Worm (Caenorhabditis elegans) whole organism, mixed stage, embryonic: ENCODE measurements around the gene F41C3.7.

ENCODE experiments used
- M03D4.4 ChIP-seq: sonication (generic microtip); optimal IDR thresholded peaks from 2 replicates; lab custom pipeline; 2017; ENCODE audit warnings: mild to moderate bottlenecking, missing genetic modification characterization, missing compliant biosample characterization
- bed-3 ChIP-seq: fragments of 200-800 bp; sonication (Bioruptor generic); optimal IDR thresholded peaks from 3 replicates; lab custom pipeline; 2018; ENCODE audit warnings: mild to moderate bottlenecking, missing genetic modification characterization, moderate library complexity, missing compliant biosample characterization
- blmp-1 ChIP-seq: fragments of 150-350 bp; optimal IDR thresholded peaks from 2 replicates; lab custom pipeline; 2014; ENCODE audit warnings: missing biosample characterization, missing genetic modification characterization
- ceh-39 ChIP-seq: fragments of 150-350 bp; optimal IDR thresholded peaks from 2 replicates; lab custom pipeline; 2014; ENCODE audit warnings: missing biosample characterization, missing genetic modification characterization
- ceh-43 ChIP-seq: fragments of 200-800 bp; sonication (Bioruptor generic); optimal IDR thresholded peaks from 2 replicates; lab custom pipeline; 2018; ENCODE audit warnings: mild to moderate bottlenecking, missing genetic modification characterization, moderate library complexity, missing compliant biosample characterization
- ceh-83 ChIP-seq: fragments of 200-800 bp; sonication (Bioruptor generic); optimal IDR thresholded peaks from 2 replicates; lab custom pipeline; 2018; ENCODE audit warnings: mild to moderate bottlenecking, missing genetic modification characterization, missing compliant biosample characterization
- ces-1 ChIP-seq: fragments of 150-350 bp; optimal IDR thresholded peaks from 2 replicates; lab custom pipeline; 2014; ENCODE audit warnings: missing biosample characterization, missing genetic modification reagents, missing genetic modification characterization
- cnd-1 ChIP-seq: fragments of 200-800 bp; sonication (Bioruptor generic); optimal IDR thresholded peaks from 2 replicates; lab custom pipeline; 2018; ENCODE audit warnings: mild to moderate bottlenecking, missing genetic modification characterization, missing compliant biosample characterization
- drap-1 ChIP-seq: fragments of 200-800 bp; sonication (Bioruptor generic); optimal IDR thresholded peaks from 3 replicates; lab custom pipeline; 2018; ENCODE audit warnings: mild to moderate bottlenecking, missing genetic modification characterization, missing compliant biosample characterization
- elt-1 ChIP-seq: sonication (generic microtip); optimal IDR thresholded peaks from 2 replicates; lab custom pipeline; 2017; ENCODE audit warnings: missing genetic modification characterization, mild to moderate bottlenecking, missing compliant biosample characterization, antibody characterized with exemption, moderate library complexity, borderline replicate concordance; ENCODE audit not compliant: insufficient read depth
- elt-3 ChIP-seq: fragments of 150-350 bp; optimal IDR thresholded peaks from 2 replicates; lab custom pipeline; 2014; ENCODE audit warnings: missing biosample characterization, missing genetic modification characterization
- flh-1 ChIP-seq: fragments of 200-800 bp; sonication (Bioruptor generic); optimal IDR thresholded peaks from 2 replicates; lab custom pipeline; 2018; ENCODE audit warnings: mild to moderate bottlenecking, missing genetic modification characterization, moderate library complexity, missing compliant biosample characterization
- ham-2 ChIP-seq: fragments of 200-800 bp; sonication (Bioruptor generic); optimal IDR thresholded peaks from 2 replicates; lab custom pipeline; 2018; ENCODE audit warnings: mild to moderate bottlenecking, missing genetic modification characterization, missing compliant biosample characterization
- hlh-1 ChIP-seq: fragments of 150-350 bp; optimal IDR thresholded peaks from 2 replicates; lab custom pipeline; 2014; ENCODE audit warnings: missing biosample characterization, missing genetic modification reagents, missing genetic modification characterization
- lin-13 ChIP-seq: fragments of 150-350 bp; optimal IDR thresholded peaks from 2 replicates; lab custom pipeline; 2014; ENCODE audit warnings: missing biosample characterization, missing genetic modification characterization
- lin-32 ChIP-seq: fragments of 200-800 bp; sonication (Bioruptor generic); optimal IDR thresholded peaks from 2 replicates; lab custom pipeline; 2018; ENCODE audit warnings: mild to moderate bottlenecking, missing genetic modification characterization, missing compliant biosample characterization
- lsy-2 ChIP-seq: fragments of 150-350 bp; optimal IDR thresholded peaks from 2 replicates; lab custom pipeline; 2014; ENCODE audit warnings: missing biosample characterization, missing genetic modification characterization
- mab-5 ChIP-seq: fragments of 150-350 bp; optimal IDR thresholded peaks from 2 replicates; lab custom pipeline; 2014; ENCODE audit warnings: missing biosample characterization, missing genetic modification characterization
- mep-1 ChIP-seq: fragments of 150-350 bp; optimal IDR thresholded peaks from 2 replicates; lab custom pipeline; 2017; ENCODE audit warnings: missing biosample characterization, missing genetic modification reagents, missing genetic modification characterization, inconsistent platforms
- mls-2 ChIP-seq: sonication (generic microtip); optimal IDR thresholded peaks from 2 replicates; lab custom pipeline; 2016; ENCODE audit warnings: mild to moderate bottlenecking, missing genetic modification characterization, moderate library complexity, missing compliant biosample characterization
- nhr-12 ChIP-seq: fragments of 150-350 bp; optimal IDR thresholded peaks from 2 replicates; lab custom pipeline; 2014; ENCODE audit warnings: missing biosample characterization, missing genetic modification characterization
- nhr-2 ChIP-seq: fragments of 150-350 bp; optimal IDR thresholded peaks from 2 replicates; lab custom pipeline; 2014; ENCODE audit warnings: missing biosample characterization, missing genetic modification characterization
- nhr-237 ChIP-seq: fragments of 150-350 bp; optimal IDR thresholded peaks from 2 replicates; lab custom pipeline; 2014; ENCODE audit warnings: missing biosample characterization, missing genetic modification characterization
- nhr-76 ChIP-seq: sonication (generic microtip); optimal IDR thresholded peaks from 2 replicates; lab custom pipeline; 2017; ENCODE audit warnings: missing biosample characterization, missing genetic modification characterization
- pha-4 ChIP-seq: fragments of 150-350 bp; optimal IDR thresholded peaks from 2 replicates; lab custom pipeline; 2018; ENCODE audit warnings: missing biosample characterization, missing genetic modification reagents, missing genetic modification characterization
- sem-2 ChIP-seq: fragments of 200-800 bp; sonication (Bioruptor generic); optimal IDR thresholded peaks from 2 replicates; lab custom pipeline; 2018; ENCODE audit warnings: mild to moderate bottlenecking, missing genetic modification characterization, missing compliant biosample characterization
- snpc-4 ChIP-seq: fragments of 150-350 bp; optimal IDR thresholded peaks from 2 replicates; lab custom pipeline; 2014; ENCODE audit warnings: missing biosample characterization, missing genetic modification characterization
- tbx-8 ChIP-seq: fragments of 200-800 bp; sonication (Bioruptor generic); optimal IDR thresholded peaks from 2 replicates; lab custom pipeline; 2018; ENCODE audit warnings: mild to moderate bottlenecking, missing genetic modification characterization, moderate library complexity, missing compliant biosample characterization
- unc-120 ChIP-seq: sonication (generic microtip); optimal IDR thresholded peaks from 2 replicates; lab custom pipeline; 2017; ENCODE audit warnings: missing genetic modification characterization, missing compliant biosample characterization; ENCODE audit not compliant: poor library complexity, severe bottlenecking
- unc-39 ChIP-seq: fragments of 150-350 bp; optimal IDR thresholded peaks from 2 replicates; lab custom pipeline; 2014; ENCODE audit warnings: missing biosample characterization, missing genetic modification characterization
- unc-62 ChIP-seq: fragments of 150-350 bp; optimal IDR thresholded peaks from 2 replicates; lab custom pipeline; 2014; ENCODE audit warnings: missing biosample characterization, missing genetic modification reagents, missing genetic modification characterization
- ztf-11 ChIP-seq: fragments of 150-350 bp; optimal IDR thresholded peaks from 2 replicates; lab custom pipeline; 2014; ENCODE audit warnings: missing biosample characterization, missing genetic modification characterization

F41C3.7 gene

DNA sequence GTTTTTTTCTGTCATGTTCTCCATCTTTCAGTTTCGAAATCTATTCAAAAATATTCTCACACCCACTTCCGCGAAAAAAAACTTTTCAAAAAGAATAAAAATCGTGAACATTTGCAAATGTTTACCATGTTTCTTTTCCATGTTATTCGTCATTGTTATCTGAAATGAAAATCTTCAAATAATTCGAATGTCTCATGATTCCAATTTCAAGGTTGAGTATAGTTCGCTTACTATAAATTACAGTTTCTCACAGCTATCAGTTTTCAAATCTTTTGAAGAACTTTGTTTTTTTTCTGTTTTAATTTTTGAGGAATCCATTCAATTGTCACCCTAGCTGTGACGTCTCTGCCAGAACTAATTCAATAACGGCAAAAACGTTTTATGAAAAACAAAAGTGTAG is 30.0 kb downstream of the F41C3.7 start:
- TF ChIP-seq mls-2 (tag; lab: Kevin White, UChicago) = no peak
- TF ChIP-seq ceh-43 = no peak
- TF ChIP-seq M03D4.4 (tag; lab: Kevin White, UChicago) = no peak
- no peak for TF ChIP-seq ztf-11 (tag; lab: Kevin White, UChicago)
- no peak for TF ChIP-seq flh-1 (GFP tag; lab: Kevin White, UChicago)
- no peak for TF ChIP-seq mab-5 (tag; lab: Kevin White, UChicago)
- no peak for TF ChIP-seq nhr-237 (tag; lab: Kevin White, UChicago)
- TF ChIP-seq ceh-83 (GFP tag; lab: Kevin White, UChicago) = no peak
- no peak for TF ChIP-seq elt-3 (tag; lab: Kevin White, UChicago)
- no peak for TF ChIP-seq ham-2 (GFP tag; lab: Kevin White, UChicago)
- no peak for TF ChIP-seq nhr-2 (tag; lab: Kevin White, UChicago)
- no peak for TF ChIP-seq cnd-1 (tag; lab: Kevin White, UChicago)
- no peak for TF ChIP-seq hlh-1 (tag; lab: Kevin White, UChicago)
- no peak for TF ChIP-seq nhr-12 (tag; lab: Kevin White, UChicago)
- TF ChIP-seq elt-1 (tag; lab: Kevin White, UChicago) = no peak
- TF ChIP-seq lin-13 (tag; lab: Kevin White, UChicago) = no peak
- no peak for TF ChIP-seq unc-62 (GFP tag; lab: Kevin White, UChicago)
- no peak for TF ChIP-seq unc-120 (tag; lab: Kevin White, UChicago)
- TF ChIP-seq snpc-4 = no peak

DNA sequence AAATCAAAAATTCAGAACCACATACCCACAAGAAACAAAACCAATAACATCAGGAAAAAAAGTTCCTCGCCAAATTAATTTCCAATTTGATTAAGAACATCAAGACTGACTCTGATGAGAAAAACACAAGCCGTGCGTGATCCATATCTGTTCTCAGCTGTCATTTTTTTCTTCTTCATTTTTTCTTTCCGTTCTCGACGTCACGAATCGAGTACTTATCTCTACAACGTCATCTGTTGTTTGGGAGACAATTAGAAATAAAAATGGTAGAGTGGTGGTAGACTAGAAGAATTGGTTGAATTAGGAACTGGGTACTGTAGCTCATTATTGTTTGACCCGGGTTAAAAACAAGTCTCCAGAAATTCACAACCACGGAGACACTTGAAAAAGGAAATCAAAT is 31.2 kb downstream of the F41C3.7 start:
- no peak for TF ChIP-seq flh-1 (GFP tag; lab: Kevin White, UChicago)

DNA sequence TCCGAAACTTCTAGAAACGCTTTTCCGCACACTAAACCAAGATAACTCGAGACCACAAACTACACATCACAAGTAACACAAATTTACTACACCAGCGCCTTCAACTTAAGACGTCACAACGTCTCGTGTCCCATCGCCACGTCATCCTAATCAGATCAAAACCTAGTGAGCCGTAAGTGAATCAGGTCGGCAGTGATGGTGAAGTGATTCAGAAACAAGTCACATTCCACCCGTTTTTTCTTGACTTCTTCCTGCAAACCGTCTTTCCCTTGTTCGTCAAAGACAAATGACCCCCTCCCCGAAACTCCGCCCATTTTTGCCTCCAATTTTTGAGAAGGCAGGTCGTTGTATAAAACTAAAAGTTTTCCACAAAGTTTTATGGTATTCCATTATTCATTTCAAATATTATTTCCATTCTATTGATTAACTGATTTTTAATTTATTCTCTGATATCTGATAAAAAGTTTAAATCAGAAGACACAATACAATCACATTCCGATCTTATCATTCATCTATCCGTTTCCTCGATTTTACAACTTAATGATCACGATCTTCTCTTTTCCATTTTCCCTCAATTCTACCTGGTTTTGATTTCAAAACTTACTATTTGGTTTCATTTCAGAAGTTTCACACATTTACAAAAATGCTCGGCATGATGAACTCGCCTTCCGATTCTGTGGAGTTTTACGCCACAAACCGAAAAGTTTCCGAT is 32.9 kb downstream of the F41C3.7 start, which contains the start of gene F26G1.2:
Gene F26G1.2 (plus strand): TSS at position 508 of the 712 bp plus-strand sequence.
- no peak for TF ChIP-seq nhr-237 (tag; lab: Kevin White, UChicago)
- TF ChIP-seq cnd-1 (tag; lab: Kevin White, UChicago) = no peak
- TF ChIP-seq drap-1 (GFP tag; lab: Kevin White, UChicago) = no peak
- no peak for TF ChIP-seq nhr-12 (tag; lab: Kevin White, UChicago)
- no peak for TF ChIP-seq tbx-8 (GFP tag; lab: Kevin White, UChicago)
- TF ChIP-seq lsy-2 (tag; lab: Kevin White, UChicago) = no peak
- TF ChIP-seq lin-32 = no peak
- no peak for TF ChIP-seq unc-62 (GFP tag; lab: Kevin White, UChicago)
- no peak for TF ChIP-seq sem-2 (GFP tag; lab: Kevin White, UChicago)
- no peak for TF ChIP-seq nhr-2 (tag; lab: Kevin White, UChicago)
- TF ChIP-seq blmp-1 = no peak
- no peak for TF ChIP-seq bed-3
- no peak for TF ChIP-seq mls-2 (tag; lab: Kevin White, UChicago)
- no peak for TF ChIP-seq ces-1 (GFP tag; lab: Kevin White, UChicago)

DNA sequence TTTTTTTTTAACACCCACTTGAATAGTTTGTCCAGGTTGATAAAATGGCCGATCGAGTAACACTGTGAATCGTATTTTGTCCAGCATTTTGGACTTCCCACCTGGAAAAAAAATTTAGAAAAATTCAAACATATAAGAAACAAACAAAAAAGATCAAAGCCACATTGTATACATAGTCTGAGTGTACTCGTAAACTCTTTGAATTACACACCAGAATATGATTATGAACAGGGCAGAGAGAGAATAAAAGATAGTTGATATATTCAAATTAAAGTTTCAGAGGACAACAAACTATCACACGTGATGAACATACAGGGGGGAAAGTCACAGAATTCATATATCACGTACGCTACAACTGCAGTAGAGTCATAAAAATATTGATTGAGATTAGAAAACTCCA is 36.5 kb downstream of the F41C3.7 start, which contains the start of gene ttm-2:
Gene ttm-2 (minus strand): TSS at position 101 of the 400 bp plus-strand sequence.
- TF ChIP-seq pha-4 (tag; lab: Kevin White, UChicago) (no peak), hlh-1 (tag; lab: Kevin White, UChicago) (no peak), ceh-39 (tag; lab: Kevin White, UChicago) (no peak), tbx-8 (GFP tag; lab: Kevin White, UChicago) (no peak), flh-1 (GFP tag; lab: Kevin White, UChicago) (no peak), cnd-1 (tag; lab: Kevin White, UChicago) (no peak), mep-1 (tag; lab: Kevin White, UChicago) (no peak), unc-120 (tag; lab: Kevin White, UChicago) (no peak), nhr-2 (tag; lab: Kevin White, UChicago) (no peak)

DNA sequence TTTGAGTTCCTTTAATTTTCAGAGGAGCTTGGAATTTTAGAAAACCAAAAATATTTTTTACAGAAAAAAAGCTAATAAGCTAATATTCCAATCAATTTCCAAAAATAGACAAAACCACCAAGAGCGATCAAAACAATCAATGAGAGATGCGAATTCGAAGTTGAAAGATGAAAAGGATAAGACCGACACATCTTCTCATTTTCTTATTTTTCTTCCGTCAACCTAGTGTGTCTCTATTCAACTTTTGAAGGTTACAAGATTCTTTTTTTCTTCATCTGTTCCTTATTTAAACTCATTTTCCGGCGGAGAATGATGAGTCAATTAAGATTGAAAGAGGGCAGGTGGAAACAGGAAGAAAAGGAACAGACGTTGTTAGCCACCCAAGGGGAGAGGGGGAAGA is 37.8 kb downstream of the F41C3.7 start:
- TF ChIP-seq nhr-2 (tag; lab: Kevin White, UChicago) (no peak), nhr-76 (tag; lab: Kevin White, UChicago) (no peak), ceh-39 (tag; lab: Kevin White, UChicago) (no peak), unc-39 (tag; lab: Kevin White, UChicago) (no peak), bed-3 (no peak), flh-1 (GFP tag; lab: Kevin White, UChicago) (no peak), mep-1 (tag; lab: Kevin White, UChicago) (no peak), M03D4.4 (tag; lab: Kevin White, UChicago) (no peak), elt-1 (tag; lab: Kevin White, UChicago) (no peak), mls-2 (tag; lab: Kevin White, UChicago) (no peak)
